Worm (Caenorhabditis elegans) whole organism, L3 larva: ENCODE results near the gene sma-4.

ENCODE experiments used
- ama-1 ChIP-seq: fragments of 150-350 bp; optimal IDR thresholded peaks from 2 replicates; lab custom pipeline; 2018
- elt-3 ChIP-seq, 3 experiments: fragments of 150-350 bp in 1 of 3; sonication (generic microtip) in 2 of 3; optimal IDR thresholded peaks; 2 replicates in 2 of 3; 4 replicates in 1 of 3; lab custom pipeline; 2014 to 2017; ENCODE audit warnings: missing biosample characterization in 3 of 3, missing genetic modification characterization in 3 of 3
- hmg-11 ChIP-seq: sonication (generic microtip); optimal IDR thresholded peaks from 2 replicates; lab custom pipeline; 2016; ENCODE audit warnings: missing genetic modification characterization, missing compliant biosample characterization
- jun-1 ChIP-seq: fragments of 150-350 bp; optimal IDR thresholded peaks from 2 replicates; lab custom pipeline; 2014; ENCODE audit warnings: missing biosample characterization, missing genetic modification reagents, missing genetic modification characterization
- lin-39 ChIP-seq: fragments of 150-350 bp; optimal IDR thresholded peaks from 2 replicates; lab custom pipeline; 2018; ENCODE audit warnings: missing biosample characterization, missing genetic modification reagents, missing genetic modification characterization
- nhr-43 ChIP-seq: sonication (generic microtip); optimal IDR thresholded peaks from 2 replicates; lab custom pipeline; 2016; ENCODE audit warnings: mild to moderate bottlenecking, missing genetic modification characterization, missing compliant biosample characterization; ENCODE audit not compliant: poor library complexity, severe bottlenecking
- snpc-4 ChIP-seq: fragments of 150-350 bp; optimal IDR thresholded peaks from 2 replicates; lab custom pipeline; 2014; ENCODE audit warnings: missing biosample characterization, missing genetic modification characterization
- unc-39 ChIP-seq: sonication (generic microtip); optimal IDR thresholded peaks from 4 replicates; lab custom pipeline; 2017; ENCODE audit warnings: missing biosample characterization, missing genetic modification characterization
- zag-1 ChIP-seq: fragments of 150-350 bp; optimal IDR thresholded peaks from 2 replicates; lab custom pipeline; 2014; ENCODE audit warnings: missing biosample characterization, missing genetic modification characterization

- no peak for TF ChIP-seq nhr-43 (tag; lab: Kevin White, UChicago)
- no peak for TF ChIP-seq snpc-4 (tag; lab: Kevin White, UChicago)
- no peak for TF ChIP-seq jun-1 (tag; lab: Kevin White, UChicago)
- TF ChIP-seq zag-1 (tag; lab: Kevin White, UChicago) = no peak
- no peak for TF ChIP-seq unc-39
- TF ChIP-seq ama-1 = no peak
- no peak for TF ChIP-seq hmg-11 (tag; lab: Kevin White, UChicago)
- no peak for TF ChIP-seq elt-3 (tag; optimal IDR thresholded peaks at IDR 0.05; lab: Kevin White, UChicago)
- no peak for TF ChIP-seq lin-39
Measured at ce11 chrIII:5836816-5837215, 20.8 kb downstream of the sma-4 start, which contains the start of gene W04D12.1.
